Fruit fly (Drosophila melanogaster) whole organism, embryonic: Measurements from ENCODE around the gene CG43693.
A peak's percentile ranks its signal among the peaks of the same experiment; 100 is the strongest.

ENCODE experiments used
- Antp ChIP-seq: fragments of 200-800 bp; sonication (Bioruptor generic); optimal IDR thresholded peaks from 3 replicates; lab custom pipeline; 2016; ENCODE audit warnings: missing biosample characterization, missing genetic modification characterization
- Atf6 ChIP-seq: fragments of 200-800 bp; sonication (Bioruptor generic); IDR thresholded peaks from 2 replicates; pipeline ENCODE4 v1.3.6; 2022; ENCODE audit warnings: missing biosample characterization, missing genetic modification characterization
- BEAF-32 ChIP-seq: fragments of 200-800 bp; sonication (Bioruptor generic); optimal IDR thresholded peaks from 3 replicates; lab custom pipeline; 2017; ENCODE audit warnings: missing biosample characterization, missing genetic modification characterization, mild to moderate bottlenecking, moderate library complexity, missing genetic modification reagents
- CG10654 ChIP-seq: fragments of 200-800 bp; sonication (Bioruptor generic); optimal IDR thresholded peaks from 2 replicates; lab custom pipeline; 2016; ENCODE audit warnings: missing biosample characterization, missing genetic modification characterization
- CG11085 ChIP-seq: fragments of 200-800 bp; sonication (Bioruptor generic); IDR thresholded peaks from 2 replicates; pipeline ENCODE4 v1.3.6; 2022; ENCODE audit warnings: missing biosample characterization, missing genetic modification characterization
- CG11398 ChIP-seq: fragments of 200-800 bp; sonication (Bioruptor generic); optimal IDR thresholded peaks from 2 replicates; lab custom pipeline; 2016; ENCODE audit warnings: missing biosample characterization, missing genetic modification characterization
- CG11560 ChIP-seq: fragments of 200-800 bp; sonication (Bioruptor generic); IDR thresholded peaks from 3 replicates; pipeline ENCODE4 v1.3.6; 2022; ENCODE audit warnings: missing biosample characterization, missing genetic modification characterization
- CG13296 ChIP-seq: fragments of 200-800 bp; sonication (Bioruptor generic); optimal IDR thresholded peaks from 3 replicates; lab custom pipeline; 2018; ENCODE audit warnings: missing biosample characterization, mild to moderate bottlenecking, missing genetic modification characterization
- CG1603 ChIP-seq: fragments of 200-800 bp; sonication (Bioruptor generic); optimal IDR thresholded peaks from 2 replicates; lab custom pipeline; 2019; ENCODE audit warnings: missing biosample characterization, mild to moderate bottlenecking, missing genetic modification characterization, moderate library complexity
- CG1647 ChIP-seq: fragments of 200-800 bp; sonication (Bioruptor generic); optimal IDR thresholded peaks from 3 replicates; lab custom pipeline; 2016; ENCODE audit warnings: missing biosample characterization, missing genetic modification characterization
- CG16779 ChIP-seq: fragments of 200-800 bp; sonication (Bioruptor generic); IDR thresholded peaks from 2 replicates; pipeline ENCODE4 v1.3.6; 2022; ENCODE audit warnings: missing biosample characterization, missing genetic modification characterization
- CG17829 ChIP-seq: fragments of 200-800 bp; optimal IDR thresholded peaks from 2 replicates; lab custom pipeline; 2019; ENCODE audit warnings: missing biosample characterization, mild to moderate bottlenecking, missing genetic modification characterization, moderate library complexity
- CG32532 ChIP-seq: fragments of 200-800 bp; sonication (Bioruptor generic); IDR thresholded peaks from 2 replicates; pipeline ENCODE4 v1.3.6; 2022; ENCODE audit warnings: missing biosample characterization, missing genetic modification characterization
- CG3995 ChIP-seq: fragments of 200-800 bp; sonication (Bioruptor generic); optimal IDR thresholded peaks from 3 replicates; lab custom pipeline; 2016; ENCODE audit warnings: missing biosample characterization, missing genetic modification characterization
- CG4404 ChIP-seq: fragments of 200-800 bp; sonication (Bioruptor generic); IDR thresholded peaks from 2 replicates; pipeline ENCODE4 v1.3.6; 2022; ENCODE audit warnings: missing biosample characterization, missing genetic modification characterization
- CG7786 ChIP-seq: fragments of 200-800 bp; sonication (Bioruptor generic); optimal IDR thresholded peaks from 2 replicates; lab custom pipeline; 2016; ENCODE audit warnings: missing biosample characterization, missing genetic modification characterization
- CG7987 ChIP-seq: fragments of 200-800 bp; sonication (Bioruptor generic); optimal IDR thresholded peaks from 2 replicates; lab custom pipeline; 2018; ENCODE audit warnings: missing biosample characterization, mild to moderate bottlenecking, missing genetic modification characterization, moderate library complexity
- CG9609 ChIP-seq: fragments of 200-800 bp; sonication (Bioruptor generic); optimal IDR thresholded peaks from 3 replicates; lab custom pipeline; 2016; ENCODE audit warnings: missing biosample characterization, missing genetic modification characterization
- CHES-1-like ChIP-seq: fragments of 200-800 bp; sonication (Bioruptor generic); optimal IDR thresholded peaks from 2 replicates; lab custom pipeline; 2016; ENCODE audit warnings: missing biosample characterization, missing genetic modification characterization
- Camta ChIP-seq: fragments of 200-800 bp; sonication (Bioruptor generic); optimal IDR thresholded peaks from 2 replicates; lab custom pipeline; 2016; ENCODE audit warnings: missing biosample characterization, missing genetic modification characterization
- Chrac-16 ChIP-seq: fragments of 200-800 bp; sonication (Bioruptor generic); optimal IDR thresholded peaks from 3 replicates; lab custom pipeline; 2016; ENCODE audit warnings: missing biosample characterization, missing genetic modification characterization
- CoRest ChIP-seq: fragments of 200-800 bp; sonication (Bioruptor generic); optimal IDR thresholded peaks from 3 replicates; lab custom pipeline; 2018; ENCODE audit warnings: missing biosample characterization, mild to moderate bottlenecking, missing genetic modification characterization, moderate library complexity
- Dll ChIP-seq: fragments of 200-800 bp; sonication (Bioruptor generic); IDR thresholded peaks from 4 replicates; pipeline ENCODE4 v1.3.6; 2022; ENCODE audit warnings: missing biosample characterization, missing genetic modification characterization; ENCODE audit not compliant: partially characterized antibody
- E2f2 ChIP-seq: fragments of 200-800 bp; sonication (Bioruptor generic); IDR thresholded peaks from 2 replicates; pipeline ENCODE4 v1.3.6; 2022; ENCODE audit warnings: missing biosample characterization, missing genetic modification characterization
- Fer2 ChIP-seq: fragments of 200-800 bp; sonication (Bioruptor generic); optimal IDR thresholded peaks from 2 replicates; lab custom pipeline; 2018; ENCODE audit warnings: missing biosample characterization, mild to moderate bottlenecking, missing genetic modification characterization, moderate library complexity
- Gug ChIP-seq: fragments of 200-800 bp; sonication (Bioruptor generic); IDR thresholded peaks from 4 replicates; pipeline ENCODE4 v1.3.6; 2022; ENCODE audit warnings: missing biosample characterization, missing genetic modification characterization
- Mes4 ChIP-seq: fragments of 200-800 bp; sonication (Bioruptor generic); optimal IDR thresholded peaks from 2 replicates; lab custom pipeline; 2016; ENCODE audit warnings: missing biosample characterization, missing genetic modification characterization
- Sox102F ChIP-seq: fragments of 200-800 bp; sonication (Bioruptor generic); optimal IDR thresholded peaks from 2 replicates; lab custom pipeline; 2018; ENCODE audit warnings: missing biosample characterization, mild to moderate bottlenecking, missing genetic modification characterization, moderate library complexity
- ab ChIP-seq: fragments of 200-800 bp; sonication (Bioruptor generic); optimal IDR thresholded peaks from 2 replicates; lab custom pipeline; 2016; ENCODE audit warnings: missing biosample characterization, missing genetic modification characterization
- abd-A ChIP-seq: fragments of 200-800 bp; sonication (Bioruptor generic); optimal IDR thresholded peaks from 3 replicates; lab custom pipeline; 2019; ENCODE audit warnings: missing biosample characterization, mild to moderate bottlenecking, missing genetic modification characterization, moderate library complexity
- ara ChIP-seq: fragments of 200-800 bp; sonication (Bioruptor generic); IDR thresholded peaks from 2 replicates; pipeline ENCODE4 v1.3.6; 2022; ENCODE audit warnings: missing biosample characterization, missing genetic modification characterization
- br ChIP-seq: fragments of >200 bp; optimal IDR thresholded peaks from 2 replicates; lab custom pipeline; 2017
- caup ChIP-seq: fragments of 200-800 bp; sonication (Bioruptor generic); optimal IDR thresholded peaks from 3 replicates; lab custom pipeline; 2017; ENCODE audit warnings: missing biosample characterization, mild to moderate bottlenecking, missing genetic modification characterization, moderate library complexity; ENCODE audit not compliant: severe bottlenecking
- chinmo ChIP-seq: fragments of 200-800 bp; sonication (Bioruptor generic); IDR thresholded peaks from 4 replicates; pipeline ENCODE4 v1.3.6; 2022; ENCODE audit warnings: missing biosample characterization, missing genetic modification characterization; ENCODE audit not compliant: partially characterized antibody
- chm ChIP-seq: fragments of 200-800 bp; sonication (Bioruptor generic); IDR thresholded peaks from 2 replicates; pipeline ENCODE4 v1.3.6; 2022; ENCODE audit warnings: missing biosample characterization, missing genetic modification characterization
- fd96Cb ChIP-seq: fragments of 200-800 bp; sonication (Bioruptor generic); optimal IDR thresholded peaks from 2 replicates; lab custom pipeline; 2018; ENCODE audit warnings: missing biosample characterization, mild to moderate bottlenecking, missing genetic modification characterization, moderate library complexity
- gfzf ChIP-seq: fragments of 200-800 bp; sonication (Bioruptor generic); optimal IDR thresholded peaks from 2 replicates; lab custom pipeline; 2016; ENCODE audit warnings: missing biosample characterization, mild to moderate bottlenecking, missing genetic modification characterization, moderate library complexity
- gsb ChIP-seq: fragments of 200-800 bp; sonication (Bioruptor generic); IDR thresholded peaks from 2 replicates; pipeline ENCODE4 v1.3.6; 2022; ENCODE audit warnings: missing biosample characterization, missing genetic modification characterization
- h ChIP-seq: fragments of >200 bp; optimal IDR thresholded peaks from 2 replicates; lab custom pipeline; 2017
- ken ChIP-seq: fragments of 200-800 bp; sonication (Bioruptor generic); IDR thresholded peaks from 3 replicates; pipeline ENCODE4 v1.3.6; 2022; ENCODE audit warnings: missing biosample characterization, missing genetic modification characterization
- kni ChIP-seq: fragments of 200-800 bp; sonication (Bioruptor generic); optimal IDR thresholded peaks from 3 replicates; lab custom pipeline; 2017; ENCODE audit warnings: mild to moderate bottlenecking, missing biosample characterization, missing genetic modification reagents, missing genetic modification characterization
- lmd ChIP-seq: fragments of 200-800 bp; sonication (Bioruptor generic); IDR thresholded peaks from 2 replicates; pipeline ENCODE4 v1.3.6; 2022; ENCODE audit warnings: missing biosample characterization, missing genetic modification characterization
- nmo ChIP-seq: fragments of 200-800 bp; sonication (Bioruptor generic); optimal IDR thresholded peaks from 2 replicates; lab custom pipeline; 2018; ENCODE audit warnings: missing biosample characterization, mild to moderate bottlenecking, missing genetic modification characterization, moderate library complexity
- prd ChIP-seq, 3 experiments: fragments of >200 bp in 2 of 3; fragments of 200-800 bp in 1 of 3; sonication (Bioruptor generic) in 1 of 3; optimal IDR thresholded peaks in 2 of 3; IDR thresholded peaks in 1 of 3; 2 replicates in 2 of 3; 3 replicates in 1 of 3; pipeline versions ENCODE4 v1.3.6 to Lab custom; 2017 to 2022; ENCODE audit warnings: missing biosample characterization in 1 of 3, missing genetic modification characterization in 1 of 3
- ranshi ChIP-seq: fragments of 200-800 bp; sonication (Bioruptor generic); IDR thresholded peaks from 2 replicates; pipeline ENCODE4 v1.3.6; 2022; ENCODE audit warnings: missing biosample characterization, missing genetic modification characterization
- sc ChIP-seq, 3 experiments: fragments of >200 bp in 2 of 3; fragments of 200-800 bp in 1 of 3; sonication (Bioruptor generic) in 1 of 3; optimal IDR thresholded peaks; 2 replicates in 2 of 3; 3 replicates in 1 of 3; lab custom pipeline; 2017; ENCODE audit warnings: mild to moderate bottlenecking in 1 of 3, missing biosample characterization in 1 of 3, missing genetic modification characterization in 1 of 3, missing genetic modification reagents in 1 of 3
- stwl ChIP-seq: fragments of 200-800 bp; sonication (Bioruptor generic); optimal IDR thresholded peaks from 3 replicates; lab custom pipeline; 2018; ENCODE audit warnings: missing biosample characterization, mild to moderate bottlenecking, missing genetic modification characterization, moderate library complexity
- tap ChIP-seq: fragments of 200-800 bp; optimal IDR thresholded peaks from 3 replicates; lab custom pipeline; 2019; ENCODE audit warnings: missing biosample characterization, mild to moderate bottlenecking, missing genetic modification characterization, moderate library complexity
- toy ChIP-seq: fragments of 200-800 bp; sonication (Bioruptor generic); IDR thresholded peaks from 2 replicates; pipeline ENCODE4 v1.3.6; 2022; ENCODE audit warnings: missing biosample characterization, missing genetic modification characterization
- zen2 ChIP-seq: fragments of 200-800 bp; sonication (Bioruptor generic); IDR thresholded peaks from 3 replicates; pipeline ENCODE4 v1.3.6; 2022; ENCODE audit warnings: missing biosample characterization, missing genetic modification characterization; ENCODE audit not compliant: partially characterized antibody

The CG43693 gene

DNA sequence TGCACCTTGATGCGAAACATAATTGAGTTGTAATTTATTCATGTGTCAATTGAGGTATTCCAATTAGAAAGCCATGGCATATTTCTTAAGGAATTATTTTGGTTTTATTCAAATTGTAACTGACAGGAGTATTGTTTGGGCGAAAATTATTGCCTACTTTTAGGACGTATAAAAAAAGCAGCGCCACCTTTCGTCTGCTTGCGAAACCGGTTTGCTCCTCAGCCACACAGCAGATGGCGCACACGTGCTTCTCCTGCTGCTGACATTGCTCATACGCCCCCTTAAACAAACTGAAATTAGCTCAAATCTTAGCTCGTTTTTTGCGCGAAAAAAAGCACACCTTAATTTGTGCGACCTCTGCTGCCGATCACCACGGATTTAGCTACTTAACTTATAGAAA is 3.3 kb downstream of the CG43693 start (continued):
- TF ChIP-seq kni (GFP tag; lab: Kevin White, UChicago) (no peak), CG11085 (GFP tag; lab: Robert Waterston, UW) (peak; percentile 69; the same call in 1 of the 2 replicates), CG32532 (peak; percentile 92), CG11398 (GFP tag; lab: Kevin White, UChicago) (peak; percentile 32), gfzf (GFP tag; lab: Kevin White, UChicago) (no peak), stwl (tag; lab: Kevin White, UChicago) (peak; percentile 54), gsb (GFP tag; lab: Robert Waterston, UW) (peak; percentile 68), h (lab: Kevin White, UChicago) (no peak), ken (GFP tag; lab: Robert Waterston, UW) (peak; percentile 80; the same call in 2 of the 3 replicates), ab (GFP tag; lab: Kevin White, UChicago) (peak; percentile 11), CG1647 (GFP tag; lab: Kevin White, UChicago) (peak; percentile 54), Atf6 (GFP tag; lab: Robert Waterston, UW) (peak; percentile 67), sc (optimal IDR thresholded peaks at IDR 0.05; lab: Kevin White, UChicago) (no peak), sc (GFP tag; optimal IDR thresholded peaks at IDR 0.05; lab: Kevin White, UChicago) (peak; percentile 63), Antp (GFP tag; lab: Kevin White, UChicago) (peak; percentile 81), ara (GFP tag; lab: Robert Waterston, UW) (peak; percentile 55; the same call in 1 of the 2 replicates), CG17829 (tag; lab: Kevin White, UChicago) (peak; percentile 82), chinmo (no peak), CHES-1-like (GFP tag; lab: Kevin White, UChicago) (peak; percentile 30), CG16779 (peak; percentile 77), CG3995 (GFP tag; lab: Kevin White, UChicago) (no peak), CG13296 (GFP tag; lab: Kevin White, UChicago) (peak; percentile 4), CG7987 (GFP tag; lab: Kevin White, UChicago) (peak; percentile 85), Mes4 (peak; percentile 81), E2f2 (GFP tag; lab: Robert Waterston, UW) (peak; percentile 25; the same call in 1 of the 2 replicates), CG4404 (GFP tag; lab: Robert Waterston, UW) (no peak; the same call in 1 of the 2 replicates), tap (no peak), CG10654 (GFP tag; lab: Kevin White, UChicago) (peak; percentile 45), CG1603 (tag; lab: Kevin White, UChicago) (peak; percentile 82), CG11560 (peak; percentile 52; the same call in 1 of the 3 replicates), Camta (peak; percentile 76), Fer2 (tag; lab: Kevin White, UChicago) (peak; percentile 36), Dll (no peak), prd (optimal IDR thresholded peaks at IDR 0.05; lab: Kevin White, UChicago) (no peak), prd (GFP tag; IDR thresholded peaks at IDR 0.05; lab: Robert Waterston, UW) (peak; percentile 84), BEAF-32 (GFP tag; lab: Kevin White, UChicago) (no peak), chm (peak; percentile 77), toy (GFP tag; lab: Robert Waterston, UW) (no peak), CG7786 (GFP tag; lab: Kevin White, UChicago) (peak; percentile 65), Gug (GFP tag; lab: Robert Waterston, UW) (peak; percentile 66; the same call in 3 of the 4 replicates), zen2 (GFP tag; lab: Robert Waterston, UW) (no peak), lmd (GFP tag; lab: Robert Waterston, UW) (peak; percentile 84), ranshi (GFP tag; lab: Robert Waterston, UW) (peak; percentile 72), CG9609 (GFP tag; lab: Kevin White, UChicago) (peak; percentile 76), br (lab: Kevin White, UChicago) (no peak), abd-A (no peak), nmo (peak; percentile 68), CoRest (tag; lab: Kevin White, UChicago) (peak; percentile 69), caup (peak; percentile 78), fd96Cb (tag; lab: Kevin White, UChicago) (peak; percentile 55), Chrac-16 (GFP tag; lab: Kevin White, UChicago) (peak; percentile 88), Sox102F (peak; percentile 70)
